Fruit fly (Drosophila melanogaster) whole organism, larva: ENCODE data around the gene CG4210.

Source experiments
- noc ChIP-seq: fragments of 200-800 bp; sonication (Bioruptor generic); optimal IDR thresholded peaks from 3 replicates; lab custom pipeline; 2019; ENCODE audit warnings: missing biosample characterization, mild to moderate bottlenecking, missing genetic modification characterization, moderate library complexity

CG4210 gene

dm6 chr3R:15230285-15230684 lies 16.5 kb downstream of the CG4210 start, which contains the start of gene CG34316:
CG34316 (plus strand) TSS chr3R:15230585.
- TF ChIP-seq noc (tag; lab: Kevin White, UChicago) = no peak

dm6 chr3R:15231635-15232138 lies 17.9 kb downstream of the CG4210 start:
- no peak for TF ChIP-seq noc (tag; lab: Kevin White, UChicago)

- TF ChIP-seq noc (tag; lab: Kevin White, UChicago) = no peak
These were observed 28.6 kb downstream of the CG4210 start, which contains the start of the genes tefu and Hsc70-4 for dm6 chr3R:15242186-15243045. tefu (minus strand) TSS chr3R:15242236. Hsc70-4 (plus strand) TSS chr3R:15242687.

dm6 chr3R:15243046-15243356 lies 29.2 kb downstream of the CG4210 start:
- TF ChIP-seq noc (tag; lab: Kevin White, UChicago) = no peak

- TF ChIP-seq noc (tag; lab: Kevin White, UChicago) = no peak
These were observed 29.7 kb downstream of the CG4210 start for dm6 chr3R:15243452-15243851.

dm6 chr3R:15246601-15247000 lies 32.8 kb downstream of the CG4210 start:
- peak; percentile 6 for TF ChIP-seq noc (tag; lab: Kevin White, UChicago)

- no peak for TF ChIP-seq noc (tag; lab: Kevin White, UChicago)
These were observed 35.3 kb downstream of the CG4210 start, which contains the start of gene Amt for dm6 chr3R:15249037-15249436. Amt (minus strand) TSS chr3R:15249137.

dm6 chr3R:15249735-15250134 lies 36.0 kb downstream of the CG4210 start, which contains the start of gene CG42404:
CG42404 (plus strand) TSS chr3R:15250094.
- no peak for TF ChIP-seq noc (tag; lab: Kevin White, UChicago)

- TF ChIP-seq noc (tag; lab: Kevin White, UChicago) = no peak
These were observed 36.7 kb downstream of the CG4210 start for dm6 chr3R:15250454-15250853.

dm6 chr3R:15262710-15263672 lies 49.2 kb downstream of the CG4210 start, which contains the start of the genes eIF2gamma and Set:
eIF2gamma (minus strand) TSS chr3R:15263458.
Set (plus strand) TSS chr3R:15263552.
- no peak for TF ChIP-seq noc (tag; lab: Kevin White, UChicago)

dm6 chr3R:15263946-15264345 lies 50.2 kb downstream of the CG4210 start:
- no peak for TF ChIP-seq noc (tag; lab: Kevin White, UChicago)
